Worm (Caenorhabditis elegans): Measurements from ENCODE around the gene srbc-44.

ce11 chrV:12819155-12819554 lies 30.8 kb upstream of the srbc-44 start:
- TF ChIP-seq nhr-237 (tag; optimal IDR thresholded peaks at IDR 0.05): no peak
- TF ChIP-seq pha-4 (tag; optimal IDR thresholded peaks at IDR 0.05): no peak
- TF ChIP-seq drap-1 (GFP tag; optimal IDR thresholded peaks at IDR 0.05): no peak
- TF ChIP-seq ceh-39 (tag; optimal IDR thresholded peaks at IDR 0.05): no peak
- TF ChIP-seq nhr-2 (tag; optimal IDR thresholded peaks at IDR 0.05): no peak
- TF ChIP-seq unc-39 (tag; optimal IDR thresholded peaks at IDR 0.05): no peak
- no peak for TF ChIP-seq snpc-4 (tag; optimal IDR thresholded peaks at IDR 0.05)
- no peak for TF ChIP-seq unc-62 (GFP tag; optimal IDR thresholded peaks at IDR 0.05)
- TF ChIP-seq ceh-83 (GFP tag; optimal IDR thresholded peaks at IDR 0.05): no peak
- no peak for TF ChIP-seq mab-5 (tag; optimal IDR thresholded peaks at IDR 0.05)
